Fruit fly (Drosophila melanogaster) whole organism, embryonic: Measurements from ENCODE around the gene mRpL10.

Experiments
- Adf1 ChIP-seq: fragments of 200-800 bp; sonication (Bioruptor generic); IDR thresholded peaks from 2 replicates; pipeline ENCODE4 v1.3.6; 2022; ENCODE audit warnings: missing biosample characterization, missing genetic modification characterization
- BEAF-32 ChIP-seq: fragments of 200-800 bp; sonication (Bioruptor generic); optimal IDR thresholded peaks from 3 replicates; lab custom pipeline; 2017; ENCODE audit warnings: missing biosample characterization, missing genetic modification characterization, mild to moderate bottlenecking, moderate library complexity, missing genetic modification reagents
- BtbVII ChIP-seq: fragments of 200-800 bp; sonication (Bioruptor generic); optimal IDR thresholded peaks from 3 replicates; lab custom pipeline; 2017; ENCODE audit warnings: missing biosample characterization, mild to moderate bottlenecking, missing genetic modification characterization
- CG10267 ChIP-seq: fragments of 200-800 bp; sonication (Bioruptor generic); optimal IDR thresholded peaks from 2 replicates; lab custom pipeline; 2018; ENCODE audit warnings: missing biosample characterization, mild to moderate bottlenecking, missing genetic modification characterization, moderate library complexity
- CG12659 ChIP-seq: fragments of 200-800 bp; sonication (Bioruptor generic); optimal IDR thresholded peaks from 3 replicates; lab custom pipeline; 2017; ENCODE audit warnings: mild to moderate bottlenecking, missing biosample characterization, missing genetic modification reagents, missing genetic modification characterization
- CG13624 ChIP-seq: fragments of 200-800 bp; sonication (Bioruptor generic); optimal IDR thresholded peaks from 2 replicates; lab custom pipeline; 2016; ENCODE audit warnings: missing biosample characterization, missing genetic modification characterization
- CG16863 ChIP-seq: fragments of 200-800 bp; sonication (Bioruptor generic); optimal IDR thresholded peaks from 3 replicates; lab custom pipeline; 2016; ENCODE audit warnings: missing biosample characterization, missing genetic modification characterization
- CG1832 ChIP-seq: fragments of 200-800 bp; sonication (Bioruptor generic); optimal IDR thresholded peaks from 2 replicates; lab custom pipeline; 2017; ENCODE audit warnings: missing biosample characterization, mild to moderate bottlenecking, missing genetic modification characterization, inconsistent platforms
- CG34224 ChIP-seq: fragments of 200-800 bp; sonication (Bioruptor generic); IDR thresholded peaks from 3 replicates; pipeline ENCODE4 v1.3.6; 2022; ENCODE audit warnings: missing biosample characterization, missing genetic modification characterization; ENCODE audit not compliant: partially characterized antibody
- CG3995 ChIP-seq: fragments of 200-800 bp; sonication (Bioruptor generic); optimal IDR thresholded peaks from 3 replicates; lab custom pipeline; 2016; ENCODE audit warnings: missing biosample characterization, missing genetic modification characterization
- CG42726 ChIP-seq: fragments of 200-800 bp; sonication (Bioruptor generic); IDR thresholded peaks from 2 replicates; pipeline ENCODE4 v1.3.6; 2022; ENCODE audit warnings: missing biosample characterization, missing genetic modification characterization; ENCODE audit not compliant: partially characterized antibody
- CG4707 ChIP-seq: fragments of 200-800 bp; sonication (Bioruptor generic); optimal IDR thresholded peaks from 2 replicates; lab custom pipeline; 2018; ENCODE audit warnings: missing biosample characterization, mild to moderate bottlenecking, missing genetic modification characterization, moderate library complexity
- CG6683 ChIP-seq: fragments of 200-800 bp; sonication (Bioruptor generic); optimal IDR thresholded peaks from 2 replicates; lab custom pipeline; 2017; ENCODE audit warnings: missing biosample characterization, mild to moderate bottlenecking, missing genetic modification characterization, missing genetic modification reagents
- CG7786 ChIP-seq: fragments of 200-800 bp; sonication (Bioruptor generic); optimal IDR thresholded peaks from 2 replicates; lab custom pipeline; 2016; ENCODE audit warnings: missing biosample characterization, missing genetic modification characterization
- CG8924 ChIP-seq: fragments of 200-800 bp; optimal IDR thresholded peaks from 3 replicates; lab custom pipeline; 2019; ENCODE audit warnings: missing biosample characterization, mild to moderate bottlenecking, missing genetic modification characterization, moderate library complexity
- CG8944 ChIP-seq: fragments of 200-800 bp; sonication (Bioruptor generic); optimal IDR thresholded peaks from 3 replicates; lab custom pipeline; 2016; ENCODE audit warnings: missing biosample characterization, missing genetic modification characterization
- CG9215 ChIP-seq: fragments of 200-800 bp; sonication (Bioruptor generic); IDR thresholded peaks from 2 replicates; pipeline ENCODE4 v1.3.6; 2022; ENCODE audit warnings: missing biosample characterization, missing genetic modification characterization
- CG9437 ChIP-seq: fragments of 200-800 bp; sonication (Bioruptor generic); optimal IDR thresholded peaks from 2 replicates; lab custom pipeline; 2018; ENCODE audit warnings: missing biosample characterization, mild to moderate bottlenecking, missing genetic modification characterization
- CHES-1-like ChIP-seq: fragments of 200-800 bp; sonication (Bioruptor generic); optimal IDR thresholded peaks from 2 replicates; lab custom pipeline; 2016; ENCODE audit warnings: missing biosample characterization, missing genetic modification characterization
- D ChIP-seq, 2 experiments: fragments of 200-800 bp in 1 of 2; fragments of >200 bp in 1 of 2; sonication (Bioruptor generic) in 1 of 2; optimal IDR thresholded peaks; 2 replicates in 1 of 2; 3 replicates in 1 of 2; lab custom pipeline; 2017; ENCODE audit warnings: mild to moderate bottlenecking in 1 of 2, missing biosample characterization in 1 of 2, missing genetic modification characterization in 1 of 2, missing genetic modification reagents in 1 of 2
- Dip3 ChIP-seq: fragments of 200-800 bp; sonication (Bioruptor generic); optimal IDR thresholded peaks from 3 replicates; lab custom pipeline; 2016; ENCODE audit warnings: missing biosample characterization, missing genetic modification characterization
- Dref ChIP-seq: fragments of 200-800 bp; sonication (Bioruptor generic); IDR thresholded peaks from 2 replicates; pipeline ENCODE4 v1.3.6; 2022; ENCODE audit warnings: missing biosample characterization, missing genetic modification characterization
- Gug ChIP-seq: fragments of 200-800 bp; sonication (Bioruptor generic); IDR thresholded peaks from 4 replicates; pipeline ENCODE4 v1.3.6; 2022; ENCODE audit warnings: missing biosample characterization, missing genetic modification characterization
- HmgD ChIP-seq: fragments of 200-800 bp; sonication (Bioruptor generic); optimal IDR thresholded peaks from 3 replicates; lab custom pipeline; 2016; ENCODE audit warnings: missing biosample characterization, missing genetic modification characterization
- Oli ChIP-seq: fragments of 200-800 bp; sonication (Bioruptor generic); optimal IDR thresholded peaks from 2 replicates; lab custom pipeline; 2018; ENCODE audit warnings: missing biosample characterization, mild to moderate bottlenecking, missing genetic modification characterization, moderate library complexity
- Pdp1 ChIP-seq, 2 experiments: fragments of 200-800 bp; sonication (Bioruptor generic); optimal IDR thresholded peaks; 3 replicates each; lab custom pipeline; 2016; ENCODE audit warnings: missing biosample characterization in 2 of 2, missing genetic modification characterization in 2 of 2, mild to moderate bottlenecking in 1 of 2, moderate library complexity in 1 of 2
- Six4 ChIP-seq: fragments of 200-800 bp; sonication (Bioruptor generic); optimal IDR thresholded peaks from 2 replicates; lab custom pipeline; 2016; ENCODE audit warnings: missing biosample characterization, missing genetic modification characterization
- Sry-δ ChIP-seq: fragments of 200-800 bp; sonication (Bioruptor generic); optimal IDR thresholded peaks from 2 replicates; lab custom pipeline; 2016; ENCODE audit warnings: missing biosample characterization, missing genetic modification characterization
- ci ChIP-seq: fragments of 200-800 bp; sonication (Bioruptor generic); IDR thresholded peaks from 3 replicates; pipeline ENCODE4 v1.3.6; 2022; ENCODE audit warnings: missing biosample characterization, missing genetic modification characterization
- corto ChIP-seq: fragments of 200-800 bp; sonication (Bioruptor generic); optimal IDR thresholded peaks from 2 replicates; lab custom pipeline; 2016; ENCODE audit warnings: missing biosample characterization, mild to moderate bottlenecking, missing genetic modification characterization, moderate library complexity
- eve ChIP-seq, 2 experiments: fragments of >200 bp; optimal IDR thresholded peaks; 2 replicates each; lab custom pipeline; 2017; ENCODE audit warnings: missing biosample characterization in 2 of 2, missing genetic modification characterization in 2 of 2
- ewg ChIP-seq: fragments of 200-800 bp; sonication (Bioruptor generic); optimal IDR thresholded peaks from 3 replicates; lab custom pipeline; 2017; ENCODE audit warnings: mild to moderate bottlenecking, missing biosample characterization, missing genetic modification reagents, missing genetic modification characterization
- fd96Cb ChIP-seq: fragments of 200-800 bp; sonication (Bioruptor generic); optimal IDR thresholded peaks from 2 replicates; lab custom pipeline; 2018; ENCODE audit warnings: missing biosample characterization, mild to moderate bottlenecking, missing genetic modification characterization, moderate library complexity
- hth ChIP-seq: fragments of >200 bp; optimal IDR thresholded peaks from 2 replicates; lab custom pipeline; 2017; ENCODE audit warnings: inconsistent platforms
- knrl ChIP-seq: fragments of 200-800 bp; sonication (Bioruptor generic); IDR thresholded peaks from 3 replicates; pipeline ENCODE4 v1.3.6; 2022; ENCODE audit warnings: missing biosample characterization, missing genetic modification characterization; ENCODE audit not compliant: partially characterized antibody
- lola ChIP-seq, 3 experiments: fragments of >200 bp in 2 of 3; fragments of 200-800 bp in 1 of 3; sonication (Bioruptor generic) in 1 of 3; optimal IDR thresholded peaks; 2 replicates each; lab custom pipeline; 2017 to 2019; ENCODE audit warnings: missing biosample characterization in 3 of 3, missing genetic modification characterization in 3 of 3, mild to moderate bottlenecking in 1 of 3, moderate library complexity in 1 of 3
- mirr ChIP-seq: fragments of 200-800 bp; sonication (Bioruptor generic); optimal IDR thresholded peaks from 3 replicates; lab custom pipeline; 2018; ENCODE audit warnings: missing biosample characterization, mild to moderate bottlenecking, missing genetic modification characterization
- nerfin-1 ChIP-seq: fragments of 200-800 bp; sonication (Bioruptor generic); optimal IDR thresholded peaks from 3 replicates; lab custom pipeline; 2019; ENCODE audit warnings: missing biosample characterization, mild to moderate bottlenecking, missing genetic modification characterization, moderate library complexity
- pan ChIP-seq, 4 experiments: fragments of >200 bp in 3 of 4; fragments of 200-800 bp in 1 of 4; sonication (Bioruptor generic) in 1 of 4; optimal IDR thresholded peaks in 3 of 4; IDR thresholded peaks in 1 of 4; 2 replicates each; pipeline versions ENCODE4 v1.3.6 to Lab custom; 2017 to 2022; ENCODE audit warnings: missing biosample characterization in 2 of 4, missing genetic modification characterization in 2 of 4, mixed read lengths in 1 of 4
- ro ChIP-seq: fragments of 200-800 bp; sonication (Bioruptor generic); IDR thresholded peaks from 2 replicates; pipeline ENCODE4 v1.3.6; 2022; ENCODE audit warnings: missing biosample characterization, missing genetic modification characterization
- tna ChIP-seq: fragments of 200-800 bp; sonication (Bioruptor generic); IDR thresholded peaks from 2 replicates; pipeline ENCODE4 v1.3.6; 2022; ENCODE audit warnings: missing biosample characterization, missing genetic modification characterization; ENCODE audit not compliant: partially characterized antibody
- vnd ChIP-seq: fragments of 200-800 bp; sonication (Bioruptor generic); IDR thresholded peaks from 3 replicates; pipeline ENCODE4 v1.3.6; 2022; ENCODE audit warnings: missing biosample characterization, missing genetic modification characterization; ENCODE audit not compliant: partially characterized antibody
- z ChIP-seq: fragments of 200-800 bp; sonication (Bioruptor generic); IDR thresholded peaks from 3 replicates; pipeline ENCODE4 v1.3.6; 2022; ENCODE audit warnings: missing biosample characterization, missing genetic modification characterization

Gene mRpL10

dm6 chr2L:247845-248473 is 44.4 kb downstream of the mRpL10 start (continued):
- TF ChIP-seq Dip3 (GFP tag; lab: Kevin White, UChicago), result no peak
- TF ChIP-seq BtbVII, result peak; percentile 75
- TF ChIP-seq Six4 (GFP tag; lab: Kevin White, UChicago), result no peak
- peak; percentile 52 for TF ChIP-seq mirr (GFP tag; lab: Kevin White, UChicago)
- peak in 1 of 3 experiments; percentile 27 for TF ChIP-seq lola (GFP tag; optimal IDR thresholded peaks at IDR 0.05; lab: Kevin White, UChicago)
- TF ChIP-seq fd96Cb (tag; lab: Kevin White, UChicago), result no peak
- no peak for TF ChIP-seq BEAF-32 (GFP tag; lab: Kevin White, UChicago)
- no peak for TF ChIP-seq tna
- peak; percentile 7 for TF ChIP-seq corto (GFP tag; lab: Kevin White, UChicago)

dm6 chr2L:248592-248991 is 45.0 kb downstream of the mRpL10 start:
- no peak for TF ChIP-seq hth (lab: Kevin White, UChicago)
- TF ChIP-seq ci, result no peak
- TF ChIP-seq CG42726 (GFP tag; lab: Robert Waterston, UW), result no peak
- peak in 1 of 2 experiments; percentile 85 for TF ChIP-seq Pdp1 (GFP tag; optimal IDR thresholded peaks at IDR 0.05; lab: Kevin White, UChicago)
- no peak for TF ChIP-seq ro (GFP tag; lab: Robert Waterston, UW)
- peak; percentile 28 for TF ChIP-seq CG9437 (GFP tag; lab: Kevin White, UChicago)
- TF ChIP-seq Oli (tag; lab: Kevin White, UChicago), result no peak
- TF ChIP-seq Sry-δ (GFP tag; lab: Kevin White, UChicago), result peak; percentile 10
- TF ChIP-seq Adf1 (GFP tag; lab: Robert Waterston, UW), result no peak
- TF ChIP-seq HmgD (GFP tag; lab: Kevin White, UChicago), result no peak
- peak; percentile 8 for TF ChIP-seq CG12659 (GFP tag; lab: Kevin White, UChicago)
- peak; percentile 92 for TF ChIP-seq CG3995 (GFP tag; lab: Kevin White, UChicago)
- no peak for TF ChIP-seq vnd (GFP tag; lab: Robert Waterston, UW)
- TF ChIP-seq eve (GFP tag; optimal IDR thresholded peaks at IDR 0.05; lab: Kevin White, UChicago), result peak in 1 of 2 experiments; percentile 21
- peak; percentile 37 for TF ChIP-seq Dref (GFP tag; lab: Robert Waterston, UW)
- TF ChIP-seq CG4707 (GFP tag; lab: Kevin White, UChicago), result no peak
- peak; percentile 50 for TF ChIP-seq BEAF-32 (GFP tag; lab: Kevin White, UChicago)
- TF ChIP-seq CG8924 (tag; lab: Kevin White, UChicago), result no peak
- 0 out of 3 replicates have a peak, but pooled peaks have one; percentile 6 for TF ChIP-seq knrl (GFP tag; lab: Robert Waterston, UW)
- TF ChIP-seq CG6683, result no peak

- TF ChIP-seq vnd (GFP tag; lab: Robert Waterston, UW) (no peak), Gug (0 out of 4 replicates have a peak, but pooled peaks have one; percentile 19), CG16863 (GFP tag; lab: Kevin White, UChicago) (peak; percentile 32), pan (optimal IDR thresholded peaks at IDR 0.05; lab: Kevin White, UChicago) (no peak), pan (GFP tag; optimal IDR thresholded peaks at IDR 0.05 in 1 of 2, IDR thresholded peaks at IDR 0.05 in 1 of 2) (peak in 1 of 2 experiments; percentile 43), CG1832 (GFP tag; lab: Kevin White, UChicago) (peak; percentile 80), CHES-1-like (GFP tag; lab: Kevin White, UChicago) (peak; percentile 26), CG7786 (GFP tag; lab: Kevin White, UChicago) (no peak), ewg (GFP tag; lab: Kevin White, UChicago) (peak; percentile 60), z (GFP tag; lab: Robert Waterston, UW) (peak; percentile 73; the same call in 2 of the 3 replicates), CG34224 (GFP tag; lab: Robert Waterston, UW) (peak; percentile 61), CG10267 (tag; lab: Kevin White, UChicago) (no peak), eve (GFP tag; optimal IDR thresholded peaks at IDR 0.05; lab: Kevin White, UChicago) (peak in 1 of 2 experiments; percentile 48), CG9215 (GFP tag; lab: Robert Waterston, UW) (no peak), D (optimal IDR thresholded peaks at IDR 0.05; lab: Kevin White, UChicago) (no peak), D (GFP tag; optimal IDR thresholded peaks at IDR 0.05; lab: Kevin White, UChicago) (peak; percentile 14), nerfin-1 (tag; lab: Kevin White, UChicago) (peak; percentile 3), CG13624 (GFP tag; lab: Kevin White, UChicago) (peak; percentile 13), CG8944 (GFP tag; lab: Kevin White, UChicago) (peak; percentile 10)
These were observed 45.7 kb downstream of the mRpL10 start for dm6 chr2L:249048-249825.
